Fruit fly (Drosophila melanogaster) whole organism, embryonic: ENCODE data around the gene akirin.
A peak's percentile ranks its signal among the peaks of the same experiment; 100 is the strongest.

ENCODE experiments used
- CG10366 ChIP-seq: fragments of 200-800 bp; sonication (Bioruptor generic); IDR thresholded peaks from 2 replicates; pipeline ENCODE4 v1.3.6; 2022; ENCODE audit warnings: missing biosample characterization, missing genetic modification characterization
- CG11723 ChIP-seq: fragments of 200-800 bp; sonication (Bioruptor generic); optimal IDR thresholded peaks from 2 replicates; lab custom pipeline; 2017; ENCODE audit warnings: missing biosample characterization, mild to moderate bottlenecking, missing genetic modification characterization
- CG13123 ChIP-seq: fragments of 200-800 bp; sonication (Bioruptor generic); optimal IDR thresholded peaks from 2 replicates; lab custom pipeline; 2016; ENCODE audit warnings: missing biosample characterization, missing genetic modification characterization
- CG14050 ChIP-seq: fragments of 200-800 bp; sonication (Bioruptor generic); IDR thresholded peaks from 3 replicates; pipeline ENCODE4 v1.3.6; 2022; ENCODE audit warnings: missing biosample characterization, missing genetic modification characterization
- CG14441 ChIP-seq: fragments of 200-800 bp; sonication (Bioruptor generic); IDR thresholded peaks from 2 replicates; pipeline ENCODE4 v1.3.6; 2022; ENCODE audit warnings: missing biosample characterization, missing genetic modification characterization
- CG16779 ChIP-seq: fragments of 200-800 bp; sonication (Bioruptor generic); IDR thresholded peaks from 2 replicates; pipeline ENCODE4 v1.3.6; 2022; ENCODE audit warnings: missing biosample characterization, missing genetic modification characterization
- CG16813 ChIP-seq: fragments of 200-800 bp; sonication (Bioruptor generic); IDR thresholded peaks from 3 replicates; pipeline ENCODE4 v1.3.6; 2022; ENCODE audit warnings: missing biosample characterization, missing genetic modification characterization; ENCODE audit not compliant: partially characterized antibody
- CG1832 ChIP-seq: fragments of 200-800 bp; sonication (Bioruptor generic); optimal IDR thresholded peaks from 2 replicates; lab custom pipeline; 2017; ENCODE audit warnings: missing biosample characterization, mild to moderate bottlenecking, missing genetic modification characterization, inconsistent platforms
- CG18764 ChIP-seq: fragments of 200-800 bp; sonication (Bioruptor generic); optimal IDR thresholded peaks from 3 replicates; lab custom pipeline; 2016; ENCODE audit warnings: missing biosample characterization, missing genetic modification characterization
- CG3065 ChIP-seq: fragments of 200-800 bp; sonication (Bioruptor generic); optimal IDR thresholded peaks from 2 replicates; lab custom pipeline; 2016; ENCODE audit warnings: missing biosample characterization, missing genetic modification characterization
- CG3407 ChIP-seq: fragments of 200-800 bp; sonication (Bioruptor generic); optimal IDR thresholded peaks from 2 replicates; lab custom pipeline; 2018; ENCODE audit warnings: missing biosample characterization, mild to moderate bottlenecking, missing genetic modification characterization
- CG4707 ChIP-seq: fragments of 200-800 bp; sonication (Bioruptor generic); optimal IDR thresholded peaks from 2 replicates; lab custom pipeline; 2018; ENCODE audit warnings: missing biosample characterization, mild to moderate bottlenecking, missing genetic modification characterization, moderate library complexity
- CG7556 ChIP-seq: fragments of 200-800 bp; sonication (Bioruptor generic); optimal IDR thresholded peaks from 2 replicates; lab custom pipeline; 2017; ENCODE audit warnings: missing biosample characterization, mild to moderate bottlenecking, missing genetic modification characterization
- CG8281 ChIP-seq: fragments of 200-800 bp; sonication (Bioruptor generic); optimal IDR thresholded peaks from 2 replicates; lab custom pipeline; 2018; ENCODE audit warnings: missing biosample characterization, mild to moderate bottlenecking, missing genetic modification characterization, moderate library complexity
- CG9609 ChIP-seq: fragments of 200-800 bp; sonication (Bioruptor generic); optimal IDR thresholded peaks from 3 replicates; lab custom pipeline; 2016; ENCODE audit warnings: missing biosample characterization, missing genetic modification characterization
- CG9727 ChIP-seq: fragments of 200-800 bp; sonication (Bioruptor generic); optimal IDR thresholded peaks from 3 replicates; lab custom pipeline; 2017; ENCODE audit warnings: missing biosample characterization, mild to moderate bottlenecking, missing genetic modification characterization
- CG9797 ChIP-seq: fragments of 200-800 bp; sonication (Bioruptor generic); optimal IDR thresholded peaks from 3 replicates; lab custom pipeline; 2018; ENCODE audit warnings: missing biosample characterization, mild to moderate bottlenecking, missing genetic modification characterization
- CHES-1-like ChIP-seq: fragments of 200-800 bp; sonication (Bioruptor generic); optimal IDR thresholded peaks from 2 replicates; lab custom pipeline; 2016; ENCODE audit warnings: missing biosample characterization, missing genetic modification characterization
- Camta ChIP-seq: fragments of 200-800 bp; sonication (Bioruptor generic); optimal IDR thresholded peaks from 2 replicates; lab custom pipeline; 2016; ENCODE audit warnings: missing biosample characterization, missing genetic modification characterization
- Dref ChIP-seq: fragments of 200-800 bp; sonication (Bioruptor generic); IDR thresholded peaks from 2 replicates; pipeline ENCODE4 v1.3.6; 2022; ENCODE audit warnings: missing biosample characterization, missing genetic modification characterization
- H15 ChIP-seq: fragments of 200-800 bp; sonication (Bioruptor generic); IDR thresholded peaks from 3 replicates; pipeline ENCODE4 v1.3.6; 2022; ENCODE audit warnings: missing biosample characterization, missing genetic modification characterization
- HLH4C ChIP-seq: fragments of 200-800 bp; sonication (Bioruptor generic); IDR thresholded peaks from 3 replicates; pipeline ENCODE4 v1.3.6; 2022; ENCODE audit warnings: missing biosample characterization, missing genetic modification characterization; ENCODE audit not compliant: partially characterized antibody
- Hey ChIP-seq: fragments of 200-800 bp; sonication (Bioruptor generic); optimal IDR thresholded peaks from 3 replicates; lab custom pipeline; 2018; ENCODE audit warnings: missing biosample characterization, mild to moderate bottlenecking, missing genetic modification characterization
- HmgD ChIP-seq: fragments of 200-800 bp; sonication (Bioruptor generic); optimal IDR thresholded peaks from 3 replicates; lab custom pipeline; 2016; ENCODE audit warnings: missing biosample characterization, missing genetic modification characterization
- Hr3 ChIP-seq: fragments of 200-800 bp; sonication (Bioruptor generic); optimal IDR thresholded peaks from 3 replicates; lab custom pipeline; 2016; ENCODE audit warnings: missing biosample characterization, missing genetic modification characterization
- Hr78 ChIP-seq, 2 experiments: fragments of 200-800 bp in 1 of 2; fragments of >200 bp in 1 of 2; sonication (Bioruptor generic) in 1 of 2; optimal IDR thresholded peaks; 2 replicates each; lab custom pipeline; 2017 to 2019; ENCODE audit warnings: missing biosample characterization in 2 of 2, missing genetic modification characterization in 2 of 2, mild to moderate bottlenecking in 1 of 2, moderate library complexity in 1 of 2
- Nf-YB ChIP-seq: fragments of 200-800 bp; sonication (Bioruptor generic); optimal IDR thresholded peaks from 3 replicates; lab custom pipeline; 2019; ENCODE audit warnings: missing biosample characterization, mild to moderate bottlenecking, missing genetic modification characterization, moderate library complexity
- Oli ChIP-seq: fragments of 200-800 bp; sonication (Bioruptor generic); optimal IDR thresholded peaks from 2 replicates; lab custom pipeline; 2018; ENCODE audit warnings: missing biosample characterization, mild to moderate bottlenecking, missing genetic modification characterization, moderate library complexity
- Poxn ChIP-seq: fragments of 200-800 bp; sonication (Bioruptor generic); IDR thresholded peaks from 2 replicates; pipeline ENCODE4 v1.3.6; 2022; ENCODE audit warnings: missing biosample characterization, missing genetic modification characterization
- Tbp ChIP-seq: fragments of >200 bp; optimal IDR thresholded peaks from 2 replicates; lab custom pipeline; 2018; ENCODE audit warnings: missing biosample characterization, missing genetic modification characterization
- Vsx1 ChIP-seq: fragments of 200-800 bp; sonication (Bioruptor generic); optimal IDR thresholded peaks from 2 replicates; lab custom pipeline; 2017; ENCODE audit warnings: missing biosample characterization, mild to moderate bottlenecking, missing genetic modification characterization, missing genetic modification reagents
- aop ChIP-seq: fragments of 200-800 bp; sonication (Bioruptor generic); IDR thresholded peaks from 2 replicates; pipeline ENCODE4 v1.3.6; 2022; ENCODE audit warnings: missing biosample characterization, missing genetic modification characterization
- ap ChIP-seq: fragments of 200-800 bp; sonication (Bioruptor generic); IDR thresholded peaks from 2 replicates; pipeline ENCODE4 v1.3.6; 2022; ENCODE audit warnings: missing biosample characterization, missing genetic modification characterization
- ato ChIP-seq: fragments of 200-800 bp; sonication (Bioruptor generic); IDR thresholded peaks from 2 replicates; pipeline ENCODE4 v1.3.6; 2022; ENCODE audit warnings: missing biosample characterization, missing genetic modification characterization; ENCODE audit not compliant: partially characterized antibody
- ci ChIP-seq: fragments of 200-800 bp; sonication (Bioruptor generic); IDR thresholded peaks from 3 replicates; pipeline ENCODE4 v1.3.6; 2022; ENCODE audit warnings: missing biosample characterization, missing genetic modification characterization
- cwo ChIP-seq: fragments of 200-800 bp; sonication (Bioruptor generic); optimal IDR thresholded peaks from 3 replicates; lab custom pipeline; 2017; ENCODE audit warnings: missing biosample characterization, missing genetic modification characterization, mild to moderate bottlenecking, moderate library complexity, missing genetic modification reagents
- dati ChIP-seq: fragments of 200-800 bp; sonication (Bioruptor generic); IDR thresholded peaks from 2 replicates; pipeline ENCODE4 v1.3.6; 2022; ENCODE audit warnings: missing biosample characterization, missing genetic modification characterization
- gem ChIP-seq: fragments of 200-800 bp; sonication (Bioruptor generic); optimal IDR thresholded peaks from 2 replicates; lab custom pipeline; 2019; ENCODE audit warnings: missing biosample characterization, mild to moderate bottlenecking, missing genetic modification characterization, moderate library complexity
- grn ChIP-seq: fragments of 200-800 bp; sonication (Bioruptor generic); optimal IDR thresholded peaks from 3 replicates; lab custom pipeline; 2017; ENCODE audit warnings: missing biosample characterization, missing genetic modification characterization
- gro ChIP-seq: fragments of 200-800 bp; sonication (Bioruptor generic); optimal IDR thresholded peaks from 2 replicates; lab custom pipeline; 2016; ENCODE audit warnings: missing biosample characterization, missing genetic modification characterization
- kah ChIP-seq: fragments of 200-800 bp; sonication (Bioruptor generic); optimal IDR thresholded peaks from 2 replicates; lab custom pipeline; 2018; ENCODE audit warnings: missing biosample characterization, mild to moderate bottlenecking, missing genetic modification characterization
- mirr ChIP-seq: fragments of 200-800 bp; sonication (Bioruptor generic); optimal IDR thresholded peaks from 3 replicates; lab custom pipeline; 2018; ENCODE audit warnings: missing biosample characterization, mild to moderate bottlenecking, missing genetic modification characterization
- ro ChIP-seq: fragments of 200-800 bp; sonication (Bioruptor generic); IDR thresholded peaks from 2 replicates; pipeline ENCODE4 v1.3.6; 2022; ENCODE audit warnings: missing biosample characterization, missing genetic modification characterization
- slbo ChIP-seq: fragments of 200-800 bp; sonication (Bioruptor generic); IDR thresholded peaks from 2 replicates; pipeline ENCODE4 v1.3.6; 2022; ENCODE audit warnings: missing biosample characterization, missing genetic modification characterization
- slp2 ChIP-seq: fragments of 200-800 bp; sonication (Bioruptor generic); optimal IDR thresholded peaks from 2 replicates; lab custom pipeline; 2016; ENCODE audit warnings: missing biosample characterization, missing genetic modification characterization
- sr ChIP-seq: fragments of 200-800 bp; sonication (Bioruptor generic); IDR thresholded peaks from 3 replicates; pipeline ENCODE4 v1.3.6; 2022; ENCODE audit warnings: missing biosample characterization, missing genetic modification characterization
- stc ChIP-seq: fragments of 200-800 bp; sonication (Bioruptor generic); IDR thresholded peaks from 2 replicates; pipeline ENCODE4 v1.3.6; 2022; ENCODE audit warnings: missing biosample characterization, missing genetic modification characterization
- toy ChIP-seq: fragments of 200-800 bp; sonication (Bioruptor generic); IDR thresholded peaks from 2 replicates; pipeline ENCODE4 v1.3.6; 2022; ENCODE audit warnings: missing biosample characterization, missing genetic modification characterization
- vnd ChIP-seq: fragments of 200-800 bp; sonication (Bioruptor generic); IDR thresholded peaks from 3 replicates; pipeline ENCODE4 v1.3.6; 2022; ENCODE audit warnings: missing biosample characterization, missing genetic modification characterization; ENCODE audit not compliant: partially characterized antibody
- wdn ChIP-seq: fragments of 200-800 bp; sonication (Bioruptor generic); IDR thresholded peaks from 2 replicates; pipeline ENCODE4 v1.3.6; 2022; ENCODE audit warnings: missing biosample characterization, missing genetic modification characterization

Gene akirin

dm6 chr3L:7390442-7390841 lies 20.8 kb downstream of the akirin start, which contains the start of gene CG8563:
CG8563 (plus strand) TSS chr3L:7390742.
- no peak for TF ChIP-seq Poxn (GFP tag; lab: Robert Waterston, UW)
- TF ChIP-seq HmgD = no peak
- TF ChIP-seq slbo (GFP tag; lab: Robert Waterston, UW) = no peak
- no peak for TF ChIP-seq gro
- no peak for TF ChIP-seq CG8281 (tag; lab: Kevin White, UChicago)
- TF ChIP-seq toy = no peak
- TF ChIP-seq CG7556 (GFP tag; lab: Kevin White, UChicago) = no peak
- TF ChIP-seq CG11723 (GFP tag; lab: Kevin White, UChicago) = no peak
- TF ChIP-seq CG16779 (GFP tag; lab: Robert Waterston, UW) = no peak
- TF ChIP-seq CG9609 (GFP tag; lab: Kevin White, UChicago) = no peak
- TF ChIP-seq Tbp (GFP tag; lab: Kevin White, UChicago) = no peak
- TF ChIP-seq CHES-1-like (GFP tag; lab: Kevin White, UChicago) = no peak
- no peak for TF ChIP-seq HLH4C (GFP tag; lab: Robert Waterston, UW)
- TF ChIP-seq CG4707 (GFP tag; lab: Kevin White, UChicago) = no peak
- TF ChIP-seq CG14441 (GFP tag; lab: Robert Waterston, UW) = no peak
- no peak for TF ChIP-seq ap (GFP tag; lab: Robert Waterston, UW)
- no peak for TF ChIP-seq CG3065 (GFP tag; lab: Kevin White, UChicago)
- TF ChIP-seq CG14050 = no peak
- no peak for TF ChIP-seq CG3407 (GFP tag; lab: Kevin White, UChicago)

- TF ChIP-seq slp2 (GFP tag; lab: Kevin White, UChicago) (no peak), ato (GFP tag; lab: Robert Waterston, UW) (no peak), gem (no peak), stc (GFP tag; lab: Robert Waterston, UW) (no peak), CG1832 (no peak), CG9727 (GFP tag; lab: Kevin White, UChicago) (no peak), Camta (GFP tag; lab: Kevin White, UChicago) (no peak), Hr3 (GFP tag; lab: Kevin White, UChicago) (no peak), vnd (GFP tag; lab: Robert Waterston, UW) (no peak), ap (GFP tag; lab: Robert Waterston, UW) (no peak), sr (GFP tag; lab: Robert Waterston, UW) (no peak), aop (GFP tag; lab: Robert Waterston, UW) (no peak), CG11723 (GFP tag; lab: Kevin White, UChicago) (no peak), CG9609 (GFP tag; lab: Kevin White, UChicago) (no peak), H15 (GFP tag; lab: Robert Waterston, UW) (no peak), Oli (tag; lab: Kevin White, UChicago) (no peak), CG10366 (GFP tag; lab: Robert Waterston, UW) (no peak), ro (no peak), dati (GFP tag; lab: Robert Waterston, UW) (no peak)
These were observed 26.4 kb downstream of the akirin start, which contains the start of gene CG32379 for dm6 chr3L:7396055-7396454. CG32379 (plus strand) TSS chr3L:7396355.

dm6 chr3L:7397979-7398378 lies 28.3 kb downstream of the akirin start, which contains the start of gene CG8562:
CG8562 (plus strand) TSS chr3L:7398285.
- TF ChIP-seq CG16813 (GFP tag; lab: Robert Waterston, UW) (no peak), cwo (GFP tag; lab: Kevin White, UChicago) (peak; percentile 14), CG9797 (no peak), wdn (GFP tag; lab: Robert Waterston, UW) (no peak), ci (no peak), Nf-YB (GFP tag; lab: Kevin White, UChicago) (no peak), grn (GFP tag; lab: Kevin White, UChicago) (peak; percentile 33), mirr (peak; percentile 54), CG18764 (GFP tag; lab: Kevin White, UChicago) (no peak), Dref (GFP tag; lab: Robert Waterston, UW) (no peak), Hey (tag; lab: Kevin White, UChicago) (peak; percentile 64), kah (GFP tag; lab: Kevin White, UChicago) (no peak), Vsx1 (GFP tag; lab: Kevin White, UChicago) (peak; percentile 8), CG13123 (GFP tag; lab: Kevin White, UChicago) (no peak), CG9727 (GFP tag; lab: Kevin White, UChicago) (no peak), Hr78 (GFP tag; optimal IDR thresholded peaks at IDR 0.05; lab: Kevin White, UChicago) (peak in 1 of 2 experiments; percentile 5)
